Worm (Caenorhabditis elegans): ENCODE results near the gene ttr-22.

DNA sequence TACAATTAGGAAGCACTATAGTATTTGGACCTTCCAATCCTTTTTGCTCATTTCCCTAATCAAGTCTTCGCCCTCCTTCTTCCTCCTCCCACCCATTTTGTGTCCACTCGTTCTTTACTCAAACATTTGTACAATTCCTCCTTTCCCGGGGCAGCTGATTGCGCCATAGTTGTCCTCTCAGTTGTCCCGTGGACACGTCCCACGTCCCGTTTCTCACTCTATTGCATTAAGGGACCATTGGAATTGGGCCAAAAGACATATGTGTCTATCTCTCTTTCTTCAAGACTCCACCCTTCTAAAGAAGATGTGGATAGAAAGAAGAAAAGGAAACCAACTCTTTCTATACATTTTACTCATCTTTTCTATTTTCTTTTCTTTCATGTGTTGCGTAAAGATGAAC is 30.1 kb upstream of the ttr-22 start:
- TF ChIP-seq him-1 (tag; optimal IDR thresholded peaks at IDR 0.05) (no peak), W03F9.2 (tag; optimal IDR thresholded peaks at IDR 0.05) (no peak), dao-5 (tag; optimal IDR thresholded peaks at IDR 0.05) (no peak)
